Worm (Caenorhabditis elegans) whole organism, late embryonic: ENCODE data around the gene K04G7.1.

Source experiments
- ceh-2 ChIP-seq: sonication (generic microtip); optimal IDR thresholded peaks from 2 replicates; lab custom pipeline; 2016; ENCODE audit warnings: missing genotype, missing genetic modification characterization, missing compliant biosample characterization
- che-1 ChIP-seq: sonication (generic microtip); optimal IDR thresholded peaks from 2 replicates; lab custom pipeline; 2016; ENCODE audit warnings: mild to moderate bottlenecking, missing genetic modification characterization, missing compliant biosample characterization
- hlh-15 ChIP-seq: sonication (generic microtip); optimal IDR thresholded peaks from 2 replicates; lab custom pipeline; 2016; ENCODE audit warnings: missing genetic modification characterization, missing compliant biosample characterization
- lin-11 ChIP-seq: fragments of 200-800 bp; sonication (Bioruptor generic); optimal IDR thresholded peaks from 2 replicates; lab custom pipeline; 2018; ENCODE audit warnings: mild to moderate bottlenecking, missing genetic modification characterization, missing compliant biosample characterization
- nfya-1 ChIP-seq: sonication (generic microtip); optimal IDR thresholded peaks from 2 replicates; lab custom pipeline; 2017; ENCODE audit warnings: missing genetic modification characterization, mild to moderate bottlenecking, missing compliant biosample characterization, antibody characterized with exemption, moderate library complexity
- npax-4 ChIP-seq: sonication (generic microtip); optimal IDR thresholded peaks from 2 replicates; lab custom pipeline; 2016; ENCODE audit warnings: missing genetic modification characterization, missing compliant biosample characterization
- tbx-2 ChIP-seq: sonication (generic microtip); optimal IDR thresholded peaks from 2 replicates; lab custom pipeline; 2016; ENCODE audit warnings: missing genetic modification characterization, missing compliant biosample characterization
- unc-86 ChIP-seq: sonication (generic microtip); optimal IDR thresholded peaks from 2 replicates; lab custom pipeline; 2016; ENCODE audit warnings: missing genetic modification characterization, missing compliant biosample characterization
- zip-5 ChIP-seq: sonication (generic microtip); optimal IDR thresholded peaks from 2 replicates; lab custom pipeline; 2016; ENCODE audit warnings: missing genetic modification characterization, missing compliant biosample characterization

ce11 chrIII:7153747-7154238 is 8.7 kb upstream of the K04G7.1 start, which contains the start of gene ogt-1:
- TF ChIP-seq che-1 (tag; lab: Kevin White, UChicago) = no peak
- TF ChIP-seq hlh-15 = no peak
- TF ChIP-seq ceh-2 = no peak
- TF ChIP-seq npax-4 = no peak
- TF ChIP-seq tbx-2 (tag; lab: Kevin White, UChicago) = peak; percentile 4
- no peak for TF ChIP-seq lin-11 (tag; lab: Kevin White, UChicago)
- TF ChIP-seq unc-86 = no peak
- TF ChIP-seq zip-5 (tag; lab: Kevin White, UChicago) = no peak
- TF ChIP-seq nfya-1 (tag; lab: Kevin White, UChicago) = peak; percentile 93
